Fruit fly (Drosophila melanogaster) whole organism, embryonic: ENCODE measurements around the gene CG2533.
A peak's percentile ranks its signal among the peaks of the same experiment; 100 is the strongest.

Source experiments
- Antp ChIP-seq: fragments of 200-800 bp; sonication (Bioruptor generic); optimal IDR thresholded peaks from 3 replicates; lab custom pipeline; 2016; ENCODE audit warnings: missing biosample characterization, missing genetic modification characterization
- Bteb2 ChIP-seq: fragments of 200-800 bp; sonication (Bioruptor generic); optimal IDR thresholded peaks from 2 replicates; lab custom pipeline; 2016; ENCODE audit warnings: missing biosample characterization, missing genetic modification characterization
- C15 ChIP-seq: fragments of 200-800 bp; sonication (Bioruptor generic); IDR thresholded peaks from 3 replicates; pipeline ENCODE4 v1.3.6; 2022; ENCODE audit warnings: missing biosample characterization, missing genetic modification characterization
- CG10543 ChIP-seq: fragments of 200-800 bp; sonication (Bioruptor generic); optimal IDR thresholded peaks from 3 replicates; lab custom pipeline; 2017; ENCODE audit warnings: missing biosample characterization, mild to moderate bottlenecking, missing genetic modification characterization, moderate library complexity
- CG10979 ChIP-seq: fragments of 200-800 bp; sonication (Bioruptor generic); optimal IDR thresholded peaks from 2 replicates; lab custom pipeline; 2018; ENCODE audit warnings: missing biosample characterization, mild to moderate bottlenecking, missing genetic modification characterization, moderate library complexity
- CG11247 ChIP-seq: fragments of 200-800 bp; sonication (Bioruptor generic); IDR thresholded peaks from 2 replicates; pipeline ENCODE4 v1.3.6; 2022; ENCODE audit warnings: missing biosample characterization, missing genetic modification characterization
- CG12391 ChIP-seq: fragments of 200-800 bp; sonication (Bioruptor generic); optimal IDR thresholded peaks from 3 replicates; lab custom pipeline; 2018; ENCODE audit warnings: missing biosample characterization, mild to moderate bottlenecking, missing genetic modification characterization, moderate library complexity
- CG13624 ChIP-seq: fragments of 200-800 bp; sonication (Bioruptor generic); optimal IDR thresholded peaks from 2 replicates; lab custom pipeline; 2016; ENCODE audit warnings: missing biosample characterization, missing genetic modification characterization
- CG14050 ChIP-seq: fragments of 200-800 bp; sonication (Bioruptor generic); IDR thresholded peaks from 3 replicates; pipeline ENCODE4 v1.3.6; 2022; ENCODE audit warnings: missing biosample characterization, missing genetic modification characterization
- CG15269 ChIP-seq: fragments of 200-800 bp; sonication (Bioruptor generic); optimal IDR thresholded peaks from 2 replicates; lab custom pipeline; 2018; ENCODE audit warnings: missing biosample characterization, mild to moderate bottlenecking, missing genetic modification characterization, moderate library complexity
- CG3847 ChIP-seq: fragments of 200-800 bp; sonication (Bioruptor generic); IDR thresholded peaks from 2 replicates; pipeline ENCODE4 v1.3.6; 2022; ENCODE audit warnings: missing biosample characterization, missing genetic modification characterization
- CG43689 ChIP-seq: fragments of 200-800 bp; sonication (Bioruptor generic); IDR thresholded peaks from 2 replicates; pipeline ENCODE4 v1.3.6; 2022; ENCODE audit warnings: missing biosample characterization, missing genetic modification characterization
- CG5180 ChIP-seq: fragments of 200-800 bp; sonication (Bioruptor generic); optimal IDR thresholded peaks from 3 replicates; lab custom pipeline; 2017; ENCODE audit warnings: missing biosample characterization, missing genetic modification characterization, mild to moderate bottlenecking, moderate library complexity, missing genetic modification reagents
- CG6854 ChIP-seq: fragments of 200-800 bp; sonication (Bioruptor generic); optimal IDR thresholded peaks from 3 replicates; lab custom pipeline; 2017; ENCODE audit warnings: missing biosample characterization, mild to moderate bottlenecking, missing genetic modification characterization
- CG7556 ChIP-seq: fragments of 200-800 bp; sonication (Bioruptor generic); optimal IDR thresholded peaks from 2 replicates; lab custom pipeline; 2017; ENCODE audit warnings: missing biosample characterization, mild to moderate bottlenecking, missing genetic modification characterization
- CG8944 ChIP-seq: fragments of 200-800 bp; sonication (Bioruptor generic); optimal IDR thresholded peaks from 3 replicates; lab custom pipeline; 2016; ENCODE audit warnings: missing biosample characterization, missing genetic modification characterization
- CG9437 ChIP-seq: fragments of 200-800 bp; sonication (Bioruptor generic); optimal IDR thresholded peaks from 2 replicates; lab custom pipeline; 2018; ENCODE audit warnings: missing biosample characterization, mild to moderate bottlenecking, missing genetic modification characterization
- Dip2 ChIP-seq: fragments of 200-800 bp; sonication (Bioruptor generic); IDR thresholded peaks from 2 replicates; pipeline ENCODE4 v1.3.6; 2022; ENCODE audit warnings: missing biosample characterization, missing genetic modification characterization
- Dp ChIP-seq: fragments of 200-800 bp; sonication (Bioruptor generic); optimal IDR thresholded peaks from 2 replicates; lab custom pipeline; 2018; ENCODE audit warnings: missing biosample characterization, mild to moderate bottlenecking, missing genetic modification characterization, moderate library complexity
- Lhr ChIP-seq: fragments of 200-800 bp; sonication (Bioruptor generic); optimal IDR thresholded peaks from 3 replicates; lab custom pipeline; 2017; ENCODE audit warnings: mild to moderate bottlenecking, missing biosample characterization, missing genetic modification reagents, missing genetic modification characterization
- MTF-1 ChIP-seq: fragments of 200-800 bp; sonication (Bioruptor generic); optimal IDR thresholded peaks from 2 replicates; lab custom pipeline; 2018; ENCODE audit warnings: missing biosample characterization, mild to moderate bottlenecking, missing genetic modification characterization, borderline replicate concordance
- Max ChIP-seq: fragments of 200-800 bp; sonication (Bioruptor generic); optimal IDR thresholded peaks from 2 replicates; lab custom pipeline; 2016; ENCODE audit warnings: missing biosample characterization, mild to moderate bottlenecking, missing genetic modification characterization
- Mes4 ChIP-seq: fragments of 200-800 bp; sonication (Bioruptor generic); optimal IDR thresholded peaks from 2 replicates; lab custom pipeline; 2016; ENCODE audit warnings: missing biosample characterization, missing genetic modification characterization
- NfI ChIP-seq: fragments of 200-800 bp; sonication (Bioruptor generic); optimal IDR thresholded peaks from 3 replicates; lab custom pipeline; 2018; ENCODE audit warnings: missing biosample characterization, mild to moderate bottlenecking, missing genetic modification characterization, moderate library complexity
- PHDP ChIP-seq: fragments of 200-800 bp; sonication (Bioruptor generic); optimal IDR thresholded peaks from 3 replicates; lab custom pipeline; 2018; ENCODE audit warnings: missing biosample characterization, mild to moderate bottlenecking, missing genetic modification characterization, moderate library complexity
- Pdp1 ChIP-seq, 2 experiments: fragments of 200-800 bp; sonication (Bioruptor generic); optimal IDR thresholded peaks; 3 replicates each; lab custom pipeline; 2016; ENCODE audit warnings: missing biosample characterization in 2 of 2, missing genetic modification characterization in 2 of 2, mild to moderate bottlenecking in 1 of 2, moderate library complexity in 1 of 2
- Ptx1 ChIP-seq: fragments of 200-800 bp; sonication (Bioruptor generic); IDR thresholded peaks from 2 replicates; pipeline ENCODE4 v1.3.6; 2022; ENCODE audit warnings: missing biosample characterization, missing genetic modification characterization
- Sry-δ ChIP-seq: fragments of 200-800 bp; sonication (Bioruptor generic); optimal IDR thresholded peaks from 2 replicates; lab custom pipeline; 2016; ENCODE audit warnings: missing biosample characterization, missing genetic modification characterization
- TFAM ChIP-seq: fragments of 200-800 bp; sonication (Bioruptor generic); optimal IDR thresholded peaks from 2 replicates; lab custom pipeline; 2017; ENCODE audit warnings: missing biosample characterization, missing genetic modification characterization, inconsistent platforms
- Tbp ChIP-seq: fragments of >200 bp; optimal IDR thresholded peaks from 2 replicates; lab custom pipeline; 2018; ENCODE audit warnings: missing biosample characterization, missing genetic modification characterization
- Vsx1 ChIP-seq: fragments of 200-800 bp; sonication (Bioruptor generic); optimal IDR thresholded peaks from 2 replicates; lab custom pipeline; 2017; ENCODE audit warnings: missing biosample characterization, mild to moderate bottlenecking, missing genetic modification characterization, missing genetic modification reagents
- ap ChIP-seq: fragments of 200-800 bp; sonication (Bioruptor generic); IDR thresholded peaks from 2 replicates; pipeline ENCODE4 v1.3.6; 2022; ENCODE audit warnings: missing biosample characterization, missing genetic modification characterization
- ash1 ChIP-seq: fragments of 200-800 bp; sonication (Bioruptor generic); optimal IDR thresholded peaks from 2 replicates; lab custom pipeline; 2018; ENCODE audit warnings: missing biosample characterization, mild to moderate bottlenecking, missing genetic modification characterization
- bab2 ChIP-seq: fragments of 200-800 bp; sonication (Bioruptor generic); optimal IDR thresholded peaks from 2 replicates; lab custom pipeline; 2016; ENCODE audit warnings: missing biosample characterization, missing genetic modification characterization
- dan ChIP-seq: fragments of 200-800 bp; sonication (Bioruptor generic); IDR thresholded peaks from 2 replicates; pipeline ENCODE4 v1.3.6; 2022; ENCODE audit warnings: missing biosample characterization, missing genetic modification characterization
- eve ChIP-seq, 2 experiments: fragments of >200 bp; optimal IDR thresholded peaks; 2 replicates each; lab custom pipeline; 2017; ENCODE audit warnings: missing biosample characterization in 2 of 2, missing genetic modification characterization in 2 of 2
- gcm ChIP-seq: fragments of 200-800 bp; sonication (Bioruptor generic); optimal IDR thresholded peaks from 2 replicates; lab custom pipeline; 2019; ENCODE audit warnings: missing biosample characterization, mild to moderate bottlenecking, missing genetic modification characterization, moderate library complexity
- grn ChIP-seq: fragments of 200-800 bp; sonication (Bioruptor generic); optimal IDR thresholded peaks from 3 replicates; lab custom pipeline; 2017; ENCODE audit warnings: missing biosample characterization, missing genetic modification characterization
- jumu ChIP-seq: fragments of 200-800 bp; sonication (Bioruptor generic); optimal IDR thresholded peaks from 3 replicates; lab custom pipeline; 2016; ENCODE audit warnings: missing biosample characterization, missing genetic modification characterization
- lbe ChIP-seq: fragments of 200-800 bp; sonication (Bioruptor generic); optimal IDR thresholded peaks from 2 replicates; lab custom pipeline; 2016; ENCODE audit warnings: missing biosample characterization, mild to moderate bottlenecking, missing genetic modification characterization
- nerfin-1 ChIP-seq: fragments of 200-800 bp; sonication (Bioruptor generic); optimal IDR thresholded peaks from 3 replicates; lab custom pipeline; 2019; ENCODE audit warnings: missing biosample characterization, mild to moderate bottlenecking, missing genetic modification characterization, moderate library complexity
- phol ChIP-seq: fragments of 200-800 bp; sonication (Bioruptor generic); optimal IDR thresholded peaks from 3 replicates; lab custom pipeline; 2018; ENCODE audit warnings: missing biosample characterization, mild to moderate bottlenecking, missing genetic modification characterization, moderate library complexity
- pita ChIP-seq: fragments of 200-800 bp; sonication (Bioruptor generic); optimal IDR thresholded peaks from 2 replicates; lab custom pipeline; 2017; ENCODE audit warnings: missing biosample characterization, mild to moderate bottlenecking, missing genetic modification characterization
- repo ChIP-seq: fragments of 200-800 bp; sonication (Bioruptor generic); optimal IDR thresholded peaks from 2 replicates; lab custom pipeline; 2016; ENCODE audit warnings: missing biosample characterization, missing genetic modification characterization
- ro ChIP-seq: fragments of 200-800 bp; sonication (Bioruptor generic); IDR thresholded peaks from 2 replicates; pipeline ENCODE4 v1.3.6; 2022; ENCODE audit warnings: missing biosample characterization, missing genetic modification characterization
- salm ChIP-seq: fragments of 200-800 bp; sonication (Bioruptor generic); optimal IDR thresholded peaks from 2 replicates; lab custom pipeline; 2018; ENCODE audit warnings: missing biosample characterization, mild to moderate bottlenecking, missing genetic modification characterization
- sisA ChIP-seq: fragments of 200-800 bp; sonication (Bioruptor generic); IDR thresholded peaks from 2 replicates; pipeline ENCODE4 v1.3.6; 2022; ENCODE audit warnings: missing biosample characterization, missing genetic modification characterization
- sna ChIP-seq: fragments of 200-800 bp; sonication (Bioruptor generic); IDR thresholded peaks from 2 replicates; pipeline ENCODE4 v1.3.6; 2022; ENCODE audit warnings: missing biosample characterization, missing genetic modification characterization; ENCODE audit not compliant: partially characterized antibody
- unc-4 ChIP-seq: fragments of 200-800 bp; sonication (Bioruptor generic); IDR thresholded peaks from 2 replicates; pipeline ENCODE4 v1.3.6; 2022; ENCODE audit warnings: missing biosample characterization, missing genetic modification characterization; ENCODE audit not compliant: partially characterized antibody
- vnd ChIP-seq: fragments of 200-800 bp; sonication (Bioruptor generic); IDR thresholded peaks from 3 replicates; pipeline ENCODE4 v1.3.6; 2022; ENCODE audit warnings: missing biosample characterization, missing genetic modification characterization; ENCODE audit not compliant: partially characterized antibody
- vvl ChIP-seq: fragments of 200-800 bp; sonication (Bioruptor generic); IDR thresholded peaks from 2 replicates; pipeline ENCODE4 v1.3.6; 2022; ENCODE audit warnings: missing biosample characterization, missing genetic modification characterization
- wdn ChIP-seq: fragments of 200-800 bp; sonication (Bioruptor generic); IDR thresholded peaks from 2 replicates; pipeline ENCODE4 v1.3.6; 2022; ENCODE audit warnings: missing biosample characterization, missing genetic modification characterization

Gene CG2533

DNA sequence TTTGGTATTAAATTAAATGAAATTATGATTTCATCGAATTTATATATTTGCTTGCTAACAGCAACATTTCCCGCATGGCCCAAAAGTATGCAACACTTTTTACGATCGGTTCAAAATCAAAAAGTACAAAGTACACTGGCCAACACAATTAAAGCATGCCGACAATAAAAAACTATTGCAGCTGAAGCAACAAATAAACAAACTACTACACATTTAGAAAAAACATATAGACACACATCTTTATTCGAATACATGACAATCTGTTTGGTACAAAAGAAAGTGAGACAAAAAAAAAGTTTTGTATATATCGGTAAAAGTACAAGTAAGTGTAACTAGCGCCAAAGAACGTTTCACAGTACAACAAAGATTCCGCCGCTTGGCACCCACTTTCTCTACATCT is 48.9 kb downstream of the CG2533 start:
- no peak for TF ChIP-seq ash1
- TF ChIP-seq MTF-1 (GFP tag; lab: Kevin White, UChicago), result no peak
- TF ChIP-seq Antp (GFP tag; lab: Kevin White, UChicago), result no peak
- TF ChIP-seq vnd (GFP tag; lab: Robert Waterston, UW), result no peak
- no peak for TF ChIP-seq Dp (GFP tag; lab: Kevin White, UChicago)
- no peak for TF ChIP-seq Lhr
- TF ChIP-seq sisA, result no peak
- no peak for TF ChIP-seq Ptx1 (GFP tag; lab: Robert Waterston, UW)
- no peak for TF ChIP-seq bab2 (GFP tag; lab: Kevin White, UChicago)
- peak; percentile 8 for TF ChIP-seq CG10979 (tag; lab: Kevin White, UChicago)
- no peak for TF ChIP-seq gcm (GFP tag; lab: Kevin White, UChicago)
- no peak for TF ChIP-seq sna
- TF ChIP-seq Sry-δ, result no peak
- TF ChIP-seq CG5180 (GFP tag; lab: Kevin White, UChicago), result no peak
- TF ChIP-seq Vsx1, result no peak
- no peak for TF ChIP-seq Pdp1 (GFP tag; optimal IDR thresholded peaks at IDR 0.05; lab: Kevin White, UChicago)
- TF ChIP-seq unc-4 (GFP tag; lab: Robert Waterston, UW), result no peak
- TF ChIP-seq ap (GFP tag; lab: Robert Waterston, UW), result no peak
- TF ChIP-seq CG13624 (GFP tag; lab: Kevin White, UChicago), result no peak
- 0 out of 2 replicates have a peak, but pooled peaks have one; percentile 33 for TF ChIP-seq vvl (GFP tag; lab: Robert Waterston, UW)
- TF ChIP-seq salm (tag; lab: Kevin White, UChicago), result no peak
- peak; percentile 24 for TF ChIP-seq CG15269 (tag; lab: Kevin White, UChicago)
- no peak for TF ChIP-seq CG10543 (GFP tag; lab: Kevin White, UChicago)
- no peak for TF ChIP-seq pita (GFP tag; lab: Kevin White, UChicago)
- no peak for TF ChIP-seq CG9437 (GFP tag; lab: Kevin White, UChicago)
- no peak for TF ChIP-seq NfI
- no peak for TF ChIP-seq Mes4
- no peak for TF ChIP-seq ro (GFP tag; lab: Robert Waterston, UW)
- TF ChIP-seq CG6854 (GFP tag; lab: Kevin White, UChicago), result no peak
- no peak for TF ChIP-seq TFAM (GFP tag; lab: Kevin White, UChicago)
- TF ChIP-seq C15 (GFP tag; lab: Robert Waterston, UW), result no peak
- TF ChIP-seq PHDP (tag; lab: Kevin White, UChicago), result peak; percentile 24
- no peak for TF ChIP-seq CG8944
- peak; percentile 6 for TF ChIP-seq phol (tag; lab: Kevin White, UChicago)
- no peak for TF ChIP-seq repo (GFP tag; lab: Kevin White, UChicago)
- TF ChIP-seq dan, result no peak
- no peak for TF ChIP-seq nerfin-1 (tag; lab: Kevin White, UChicago)
- no peak for TF ChIP-seq CG7556 (GFP tag; lab: Kevin White, UChicago)
- TF ChIP-seq CG3847 (GFP tag; lab: Robert Waterston, UW), result no peak
- no peak for TF ChIP-seq CG43689
- TF ChIP-seq grn (GFP tag; lab: Kevin White, UChicago), result no peak
- TF ChIP-seq eve (GFP tag; optimal IDR thresholded peaks at IDR 0.05; lab: Kevin White, UChicago), result peak in 1 of 2 experiments; percentile 39
- no peak for TF ChIP-seq Dip2 (GFP tag; lab: Robert Waterston, UW)
- TF ChIP-seq CG12391, result peak; percentile 2
- TF ChIP-seq lbe (GFP tag; lab: Kevin White, UChicago), result no peak
- TF ChIP-seq CG14050 (GFP tag; lab: Robert Waterston, UW), result no peak
- TF ChIP-seq wdn, result no peak
- TF ChIP-seq Tbp (GFP tag; lab: Kevin White, UChicago), result no peak
- no peak for TF ChIP-seq CG11247 (GFP tag; lab: Robert Waterston, UW)
- TF ChIP-seq jumu (GFP tag; lab: Kevin White, UChicago), result no peak
- TF ChIP-seq Max (GFP tag; lab: Kevin White, UChicago), result no peak
- TF ChIP-seq Bteb2 (GFP tag; lab: Kevin White, UChicago), result no peak
